Worm (Caenorhabditis elegans): ENCODE data around the gene gcy-8.
A peak's percentile ranks its signal among the peaks of the same experiment; 100 is the strongest.

ce11 chrIV:7923982-7924480, 3.9 kb upstream of the gcy-8 start, which contains the start of the genes xpo-3 and C49H3.3:
- TF ChIP-seq lin-38 (GFP tag; IDR thresholded peaks at IDR 0.05) (0 out of 2 replicates have a peak, but pooled peaks have one; percentile 22), nhr-102 (tag; optimal IDR thresholded peaks at IDR 0.05) (no peak), fos-1 (tag; optimal IDR thresholded peaks at IDR 0.05) (no peak), ceh-82 (tag; optimal IDR thresholded peaks at IDR 0.05) (no peak), sdz-12 (GFP tag; optimal IDR thresholded peaks at IDR 0.05) (no peak), skn-1 (tag; optimal IDR thresholded peaks at IDR 0.05) (no peak), hlh-11 (tag; optimal IDR thresholded peaks at IDR 0.05) (peak; percentile 27), unc-130 (GFP tag; optimal IDR thresholded peaks at IDR 0.05) (no peak), php-3 (GFP tag; IDR thresholded peaks at IDR 0.05) (no peak), aly-2 (tag; optimal IDR thresholded peaks at IDR 0.05) (no peak), dmd-9 (GFP tag; IDR thresholded peaks at IDR 0.05) (no peak), nhr-237 (tag; optimal IDR thresholded peaks at IDR 0.05) (no peak), ctbp-1 (GFP tag; IDR thresholded peaks at IDR 0.05) (no peak), vab-7 (GFP tag; IDR thresholded peaks at IDR 0.05) (no peak)
